Worm (Caenorhabditis elegans) whole organism, midembryonic: ENCODE data around the gene C14A4.12.

Experiments
- cog-1 ChIP-seq: sonication (generic microtip); optimal IDR thresholded peaks from 2 replicates; lab custom pipeline; 2016; ENCODE audit warnings: missing genetic modification characterization, missing compliant biosample characterization
- flt-1 ChIP-seq: fragments of 200-800 bp; sonication (Bioruptor generic); IDR thresholded peaks from 2 replicates; pipeline ENCODE4 v1.3.6; 2022; ENCODE audit warnings: missing genetic modification characterization, missing compliant biosample characterization
- med-1 ChIP-seq: sonication (generic microtip); optimal IDR thresholded peaks from 2 replicates; lab custom pipeline; 2017; ENCODE audit warnings: missing genetic modification characterization, mild to moderate bottlenecking, missing compliant biosample characterization, antibody characterized with exemption, missing genetic modification reagents; ENCODE audit not compliant: insufficient read depth
- ref-1 ChIP-seq: fragments of 200-800 bp; sonication (Bioruptor generic); conservative IDR thresholded peaks from 2 replicates; pipeline ENCODE4 v1.3.6; 2022; ENCODE audit warnings: missing genetic modification reagents, missing genetic modification characterization, missing compliant biosample characterization

- TF ChIP-seq cog-1 (tag; lab: Kevin White, UChicago) (no peak), med-1 (GFP tag; lab: Kevin White, UChicago) (no peak), ref-1 (GFP tag; lab: Robert Waterston, UW) (no peak), flt-1 (GFP tag; lab: Robert Waterston, UW) (no peak)
Observed at ce11 chrII:10592452-10592851, 20.4 kb upstream of the C14A4.12 start, which contains the start of gene crn-5.
